Worm (Caenorhabditis elegans): Measurements from ENCODE around the gene str-19.
"Not testable (repeated sequence)": the region's sequence is repeated elsewhere in the genome, so short reads cannot be mapped to it uniquely, and the experiment has no call there.

ce11 chrV:15744366-15744765 lies at the start of gene str-19:
- not testable (repeated sequence) for TF ChIP-seq mep-1 (tag; optimal IDR thresholded peaks at IDR 0.05); elt-3 (tag; optimal IDR thresholded peaks at IDR 0.05); snpc-4 (tag; optimal IDR thresholded peaks at IDR 0.05); nhr-237 (tag; optimal IDR thresholded peaks at IDR 0.05); ztf-11 (tag; optimal IDR thresholded peaks at IDR 0.05); nhr-12 (tag; optimal IDR thresholded peaks at IDR 0.05); zip-8 (tag; optimal IDR thresholded peaks at IDR 0.05); elt-1 (tag; optimal IDR thresholded peaks at IDR 0.05; ENCODE audit: borderline replicate concordance, insufficient read depth); sem-2 (GFP tag; optimal IDR thresholded peaks at IDR 0.05); nhr-2 (tag; optimal IDR thresholded peaks at IDR 0.05); bed-3 (GFP tag; optimal IDR thresholded peaks at IDR 0.05)

Measured in whole organism, mixed stage, embryonic.